Worm (Caenorhabditis elegans): Measurements from ENCODE around the gene srw-63.

srw-63 gene

DNA sequence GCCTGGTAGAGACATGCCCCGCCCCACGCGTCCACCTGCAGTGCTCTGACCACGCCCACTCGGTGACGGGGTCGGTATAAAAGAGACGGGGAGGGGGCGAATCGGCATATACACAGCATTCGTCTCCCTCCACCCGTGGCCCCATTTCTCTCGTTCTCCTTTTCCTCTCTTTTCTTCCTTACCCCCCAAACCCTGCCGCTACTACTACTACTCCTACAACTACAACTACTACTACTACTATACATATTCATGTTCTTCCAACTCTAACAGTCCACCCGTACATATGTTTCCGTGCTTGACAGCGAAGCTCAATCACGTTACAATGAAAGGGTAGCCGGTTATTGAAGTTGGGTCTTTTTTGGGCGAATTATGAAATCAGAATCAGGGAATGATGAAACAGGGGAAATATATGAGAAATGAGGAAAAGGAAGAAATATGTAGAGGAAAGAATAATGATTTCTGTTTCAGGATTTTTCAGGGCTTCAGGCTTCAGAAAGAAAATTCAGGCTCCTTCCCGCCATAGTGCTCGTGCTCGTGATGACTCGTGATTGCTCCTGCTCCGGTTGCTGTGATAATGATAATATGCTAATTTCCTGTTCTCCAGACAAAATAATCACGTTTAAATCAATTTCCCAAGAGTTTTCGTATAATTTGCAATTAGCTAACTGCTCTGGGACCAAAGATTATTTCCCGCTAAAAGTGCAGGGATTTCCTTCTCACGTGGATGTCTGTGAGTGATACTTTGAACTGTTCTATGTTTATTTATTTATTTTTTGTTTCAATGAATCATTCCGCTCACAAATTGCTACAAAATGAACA is 18.2 kb upstream of the srw-63 start (continued):
- TF ChIP-seq dmd-6 (GFP tag; IDR thresholded peaks at IDR 0.05) (peak; percentile 56), pqm-1 (tag; optimal IDR thresholded peaks at IDR 0.05) (no peak), nhr-237 (tag; optimal IDR thresholded peaks at IDR 0.05) (peak; percentile 35), dmd-8 (GFP tag; IDR thresholded peaks at IDR 0.05) (peak; percentile 35; the same call in 1 of the 2 replicates), attf-4 (tag; optimal IDR thresholded peaks at IDR 0.05) (peak; percentile 13), Y105C5A.15 (GFP tag; IDR thresholded peaks at IDR 0.05) (no peak), nhr-41 (GFP tag; IDR thresholded peaks at IDR 0.05) (no peak; the same call in none of the 2 replicates), nhr-10 (tag; optimal IDR thresholded peaks at IDR 0.05) (peak; percentile 68), aly-2 (tag; optimal IDR thresholded peaks at IDR 0.05) (no peak), vab-7 (GFP tag; IDR thresholded peaks at IDR 0.05) (0 out of 2 replicates have a peak, but pooled peaks have one; percentile 8), ama-1 (optimal IDR thresholded peaks at IDR 0.05) (peak; percentile 99), duxl-1 (tag; optimal IDR thresholded peaks at IDR 0.05; ENCODE audit: poor library complexity) (peak; percentile 68), nhr-11 (tag; optimal IDR thresholded peaks at IDR 0.05) (peak; percentile 85), set-16 (GFP tag; IDR thresholded peaks at IDR 0.05) (no peak; the same call in 1 of the 2 replicates), mxl-3 (GFP tag; optimal IDR thresholded peaks at IDR 0.05) (peak; percentile 90), zip-2 (tag; optimal IDR thresholded peaks at IDR 0.05) (peak; percentile 63), madf-5 (GFP tag; IDR thresholded peaks at IDR 0.05) (0 out of 4 replicates have a peak, but pooled peaks of 1 of the 2 experiments have one; percentile 18), egl-43 (GFP tag; IDR thresholded peaks at IDR 0.05) (peak; percentile 81), daf-12 (tag; optimal IDR thresholded peaks at IDR 0.05) (no peak), T20F7.1 (GFP tag; optimal IDR thresholded peaks at IDR 0.05) (peak; percentile 48), Y5F2A.4 (GFP tag; optimal IDR thresholded peaks at IDR 0.05) (peak; percentile 69), lin-15B (tag; optimal IDR thresholded peaks at IDR 0.05) (no peak), T26A8.4 (GFP tag; IDR thresholded peaks at IDR 0.05) (peak; percentile 94), ceh-32 (tag; optimal IDR thresholded peaks at IDR 0.05; ENCODE audit: poor library complexity) (peak; percentile 14), ZK337.2 (GFP tag; IDR thresholded peaks at IDR 0.05) (peak; percentile 33; the same call in 1 of the 2 replicates), unc-39 (tag; optimal IDR thresholded peaks at IDR 0.05) (no peak), hif-1 (tag; optimal IDR thresholded peaks at IDR 0.05) (peak in 1 of 2 experiments; percentile 56), skn-1 (tag; optimal IDR thresholded peaks at IDR 0.05) (peak; percentile 18), spr-1 (tag; optimal IDR thresholded peaks at IDR 0.05) (peak; percentile 82), unc-62 (GFP tag; optimal IDR thresholded peaks at IDR 0.05 in 1 of 2) (peak in 1 of 2 experiments; percentile 48), unc-62 (tag; optimal IDR thresholded peaks at IDR 0.05) (no peak), ztf-7 (tag; optimal IDR thresholded peaks at IDR 0.05) (peak; percentile 70), dve-1 (tag; optimal IDR thresholded peaks at IDR 0.05; ENCODE audit: insufficient read depth) (peak; percentile 87), nhr-76 (tag; optimal IDR thresholded peaks at IDR 0.05) (no peak), ces-1 (GFP tag; optimal IDR thresholded peaks at IDR 0.05) (peak; percentile 67), spr-3 (GFP tag; optimal IDR thresholded peaks at IDR 0.05) (peak; percentile 63), lin-1 (GFP tag; IDR thresholded peaks at IDR 0.05) (0 out of 2 replicates have a peak, but pooled peaks have one; percentile 6), cey-2 (tag; optimal IDR thresholded peaks at IDR 0.05; ENCODE audit: borderline replicate concordance, insufficient read depth) (peak; percentile 76)

- TF ChIP-seq zfp-2 (tag; optimal IDR thresholded peaks at IDR 0.05) = no peak
- no peak for TF ChIP-seq arid-1 (GFP tag; conservative IDR thresholded peaks at IDR 0.05)
- peak in 1 of 2 experiments; percentile 100 for TF ChIP-seq unc-62 (GFP tag; optimal IDR thresholded peaks at IDR 0.05 in 1 of 2)
- TF ChIP-seq unc-62 (tag; optimal IDR thresholded peaks at IDR 0.05) = no peak
- TF ChIP-seq set-16 (GFP tag; IDR thresholded peaks at IDR 0.05) = peak; percentile 100; the same call in 1 of the 2 replicates
- 0 out of 2 replicates have a peak, but pooled peaks have one; percentile 6 for TF ChIP-seq lin-1 (GFP tag; IDR thresholded peaks at IDR 0.05)
- peak in 1 of 2 experiments; percentile 29 for TF ChIP-seq daf-16 (GFP tag; optimal IDR thresholded peaks at IDR 0.05)
- no peak for TF ChIP-seq daf-16 (tag; optimal IDR thresholded peaks at IDR 0.05)
- peak; percentile 84 for TF ChIP-seq hmg-1.1 (GFP tag; IDR thresholded peaks at IDR 0.05)
Observed at ce11 chrIV:14033502-14033751, 17.7 kb upstream of the srw-63 start.

All from whole organism, L4 larva.